Worm (Caenorhabditis elegans): ENCODE data around the gene Y54G2A.76.
A peak's percentile ranks its signal among the peaks of the same experiment; 100 is the strongest.
"Not testable (repeated sequence)": the region's sequence is repeated elsewhere in the genome, so short reads cannot be mapped to it uniquely, and the experiment has no call there.

The Y54G2A.76 gene

ce11 chrIV:2774500-2774899 lies 34.7 kb upstream of the Y54G2A.76 start:
- no peak for TF ChIP-seq cog-1 (tag; optimal IDR thresholded peaks at IDR 0.05)
- TF ChIP-seq flt-1 (GFP tag; IDR thresholded peaks at IDR 0.05), result 0 out of 2 replicates have a peak, but pooled peaks have one; percentile 6
- no peak for TF ChIP-seq ref-1 (GFP tag; conservative IDR thresholded peaks at IDR 0.05)
- TF ChIP-seq ztf-23 (GFP tag; IDR thresholded peaks at IDR 0.05), result peak; percentile 56; the same call in 1 of the 2 replicates
- TF ChIP-seq klf-2 (GFP tag; conservative IDR thresholded peaks at IDR 0.05), result no peak
- no peak for TF ChIP-seq med-1 (GFP tag; optimal IDR thresholded peaks at IDR 0.05; ENCODE audit: insufficient read depth)

ce11 chrIV:2775992-2776630 lies 33.1 kb upstream of the Y54G2A.76 start:
- TF ChIP-seq T22C8.4 (GFP tag; IDR thresholded peaks at IDR 0.05) (no peak), tab-1 (GFP tag; IDR thresholded peaks at IDR 0.05) (no peak), ref-1 (GFP tag; conservative IDR thresholded peaks at IDR 0.05) (no peak), flt-1 (GFP tag; IDR thresholded peaks at IDR 0.05) (no peak), med-1 (GFP tag; optimal IDR thresholded peaks at IDR 0.05; ENCODE audit: insufficient read depth) (no peak), ztf-29 (GFP tag; IDR thresholded peaks at IDR 0.05) (no peak), klf-2 (GFP tag; conservative IDR thresholded peaks at IDR 0.05) (no peak), ztf-23 (GFP tag; IDR thresholded peaks at IDR 0.05) (no peak), cog-1 (tag; optimal IDR thresholded peaks at IDR 0.05) (no peak)

ce11 chrIV:2776733-2777132 lies 32.5 kb upstream of the Y54G2A.76 start:
- TF ChIP-seq T22C8.4 (GFP tag; IDR thresholded peaks at IDR 0.05) (no peak), med-1 (GFP tag; optimal IDR thresholded peaks at IDR 0.05; ENCODE audit: insufficient read depth) (no peak), tab-1 (GFP tag; IDR thresholded peaks at IDR 0.05) (no peak), flt-1 (GFP tag; IDR thresholded peaks at IDR 0.05) (no peak), cog-1 (tag; optimal IDR thresholded peaks at IDR 0.05) (no peak), ref-1 (GFP tag; conservative IDR thresholded peaks at IDR 0.05) (no peak), klf-2 (GFP tag; conservative IDR thresholded peaks at IDR 0.05) (no peak)

- not testable (repeated sequence) for TF ChIP-seq klf-2 (GFP tag; conservative IDR thresholded peaks at IDR 0.05); flt-1 (GFP tag; IDR thresholded peaks at IDR 0.05); ztf-23 (GFP tag; IDR thresholded peaks at IDR 0.05)
Measured at ce11 chrIV:2777841-2778240, 31.4 kb upstream of the Y54G2A.76 start, which contains the start of gene Y54G2A.72. Gene Y54G2A.72 (plus strand): TSS chrIV:2778141.

ce11 chrIV:2782793-2783540 lies 26.2 kb upstream of the Y54G2A.76 start, which contains the start of gene Y54G2A.12:
Gene Y54G2A.12 (minus strand): TSS chrIV:2782843.
- TF ChIP-seq T22C8.4 (GFP tag; IDR thresholded peaks at IDR 0.05) (no peak), ztf-23 (GFP tag; IDR thresholded peaks at IDR 0.05) (no peak), tab-1 (GFP tag; IDR thresholded peaks at IDR 0.05) (no peak), ref-1 (GFP tag; conservative IDR thresholded peaks at IDR 0.05) (no peak), klf-2 (GFP tag; conservative IDR thresholded peaks at IDR 0.05) (no peak), ztf-29 (GFP tag; IDR thresholded peaks at IDR 0.05) (no peak), med-1 (GFP tag; optimal IDR thresholded peaks at IDR 0.05; ENCODE audit: insufficient read depth) (no peak), flt-1 (GFP tag; IDR thresholded peaks at IDR 0.05) (no peak), cog-1 (tag; optimal IDR thresholded peaks at IDR 0.05) (no peak)

ce11 chrIV:2785057-2785456 lies 24.2 kb upstream of the Y54G2A.76 start:
- no peak for TF ChIP-seq ref-1 (GFP tag; conservative IDR thresholded peaks at IDR 0.05)
- TF ChIP-seq med-1 (GFP tag; optimal IDR thresholded peaks at IDR 0.05; ENCODE audit: insufficient read depth), result no peak
- no peak for TF ChIP-seq cog-1 (tag; optimal IDR thresholded peaks at IDR 0.05)
- no peak for TF ChIP-seq T22C8.4 (GFP tag; IDR thresholded peaks at IDR 0.05)
- no peak for TF ChIP-seq ztf-23 (GFP tag; IDR thresholded peaks at IDR 0.05)
- TF ChIP-seq ztf-29 (GFP tag; IDR thresholded peaks at IDR 0.05), result no peak
- no peak for TF ChIP-seq klf-2 (GFP tag; conservative IDR thresholded peaks at IDR 0.05)
- TF ChIP-seq tab-1 (GFP tag; IDR thresholded peaks at IDR 0.05), result no peak
- no peak for TF ChIP-seq flt-1 (GFP tag; IDR thresholded peaks at IDR 0.05)

- not testable (repeated sequence) for TF ChIP-seq ztf-29 (GFP tag; IDR thresholded peaks at IDR 0.05); ztf-23 (GFP tag; IDR thresholded peaks at IDR 0.05); med-1 (GFP tag; optimal IDR thresholded peaks at IDR 0.05; ENCODE audit: insufficient read depth)
Measured at ce11 chrIV:2788389-2788788, 20.8 kb upstream of the Y54G2A.76 start, which contains the start of gene atln-1. Gene atln-1 (plus strand): TSS chrIV:2788689.

ce11 chrIV:2793956-2794355 lies 15.3 kb upstream of the Y54G2A.76 start:
- TF ChIP-seq cog-1 (tag; optimal IDR thresholded peaks at IDR 0.05), result no peak

- no peak for TF ChIP-seq ref-1 (GFP tag; conservative IDR thresholded peaks at IDR 0.05)
- TF ChIP-seq klf-2 (GFP tag; conservative IDR thresholded peaks at IDR 0.05), result no peak
- no peak for TF ChIP-seq med-1 (GFP tag; optimal IDR thresholded peaks at IDR 0.05; ENCODE audit: insufficient read depth)
Measured at ce11 chrIV:2798339-2798738, 10.9 kb upstream of the Y54G2A.76 start, which contains the start of gene Y54G2A.52. Gene Y54G2A.52 (minus strand): TSS chrIV:2798686.

- TF ChIP-seq ref-1 (GFP tag; conservative IDR thresholded peaks at IDR 0.05), result no peak
- no peak for TF ChIP-seq flt-1 (GFP tag; IDR thresholded peaks at IDR 0.05)
- no peak for TF ChIP-seq T22C8.4 (GFP tag; IDR thresholded peaks at IDR 0.05)
- no peak for TF ChIP-seq ztf-29 (GFP tag; IDR thresholded peaks at IDR 0.05)
- TF ChIP-seq med-1 (GFP tag; optimal IDR thresholded peaks at IDR 0.05; ENCODE audit: insufficient read depth), result no peak
- no peak for TF ChIP-seq tab-1 (GFP tag; IDR thresholded peaks at IDR 0.05)
- no peak for TF ChIP-seq ztf-23 (GFP tag; IDR thresholded peaks at IDR 0.05)
- no peak for TF ChIP-seq klf-2 (GFP tag; conservative IDR thresholded peaks at IDR 0.05)
- TF ChIP-seq cog-1 (tag; optimal IDR thresholded peaks at IDR 0.05), result no peak
Measured at ce11 chrIV:2799389-2799788, 9.8 kb upstream of the Y54G2A.76 start, which contains the start of gene Y54G2A.10. Gene Y54G2A.10 (plus strand): TSS chrIV:2799689.

Measured in whole organism, midembryonic.